Worm (Caenorhabditis elegans) whole organism, dauer: ENCODE data around the gene K08D10.11.

Experiments
- unc-62 ChIP-seq: sonication (generic microtip); optimal IDR thresholded peaks from 2 replicates; lab custom pipeline; 2017; ENCODE audit warnings: missing biosample characterization, missing genetic modification reagents, missing genetic modification characterization

The K08D10.11 gene

DNA sequence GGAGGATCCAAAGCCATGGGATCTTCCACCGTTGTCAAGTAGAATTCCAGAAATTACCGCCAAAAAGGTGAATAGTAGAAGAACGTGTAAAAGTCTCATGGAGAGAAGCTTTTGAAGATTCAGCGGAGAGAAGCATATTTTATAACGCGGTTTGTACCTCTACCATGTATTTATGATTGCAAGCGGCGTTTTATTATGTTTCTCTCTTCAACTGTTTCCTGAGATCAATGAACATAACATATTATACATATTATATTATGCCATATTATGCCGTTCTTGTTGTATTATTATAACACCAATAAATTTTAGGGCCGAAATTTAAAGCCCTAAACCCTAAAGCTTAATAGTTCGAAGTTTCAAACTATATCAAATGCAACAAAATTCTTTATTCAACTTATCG is 45.7 kb downstream of the K08D10.11 start, which contains the start of gene F49F1.18:
TSS of gene F49F1.18 (minus strand) at position 101 of the 400 bp plus-strand sequence.
- TF ChIP-seq unc-62 (GFP tag; lab: Kevin White, UChicago), result no peak

DNA sequence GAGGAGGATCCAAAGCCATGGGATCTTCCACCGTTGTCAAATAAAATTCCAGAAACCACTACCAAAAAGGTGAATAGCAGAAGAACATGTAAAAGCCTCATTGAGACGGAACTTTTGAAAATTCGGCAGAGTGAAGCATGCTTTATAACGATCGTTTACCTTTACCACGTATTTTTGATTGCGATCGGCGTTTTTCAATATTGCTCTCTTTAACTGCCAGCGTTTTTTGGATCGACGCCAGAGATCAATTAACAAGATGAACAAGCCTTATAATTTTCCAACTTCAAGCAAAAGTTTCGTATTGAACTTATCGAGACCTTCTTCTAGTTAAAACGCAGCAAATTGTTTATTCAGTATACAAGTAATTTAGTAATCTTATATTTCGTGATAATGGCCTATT is 47.0 kb downstream of the K08D10.11 start, which contains the start of gene F49F1.10:
TSS of gene F49F1.10 (minus strand) at position 101 of the 400 bp plus-strand sequence.
- TF ChIP-seq unc-62 (GFP tag; lab: Kevin White, UChicago), result no peak

DNA sequence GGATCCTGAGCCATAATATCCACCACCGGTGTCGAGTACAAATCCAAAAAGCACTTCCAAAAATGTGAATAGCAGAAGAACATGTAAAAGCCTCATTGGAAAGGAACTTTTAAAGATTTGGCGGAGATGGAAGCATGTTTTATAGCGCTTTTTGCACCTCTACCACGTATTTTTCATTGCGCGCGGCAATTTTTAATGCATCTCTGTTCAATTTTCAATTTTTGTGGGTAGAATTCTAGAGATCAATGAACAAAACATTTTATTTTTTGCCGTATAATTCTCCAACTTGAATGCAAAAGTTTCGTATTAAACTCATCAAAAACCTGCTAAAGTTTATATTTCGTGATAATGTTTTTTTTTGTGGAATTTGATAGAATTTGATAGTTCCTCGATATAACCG is 48.5 kb downstream of the K08D10.11 start, which contains the start of gene F49F1.9:
TSS of gene F49F1.9 (minus strand) at position 101 of the 400 bp plus-strand sequence.
- no peak for TF ChIP-seq unc-62 (GFP tag; lab: Kevin White, UChicago)

DNA sequence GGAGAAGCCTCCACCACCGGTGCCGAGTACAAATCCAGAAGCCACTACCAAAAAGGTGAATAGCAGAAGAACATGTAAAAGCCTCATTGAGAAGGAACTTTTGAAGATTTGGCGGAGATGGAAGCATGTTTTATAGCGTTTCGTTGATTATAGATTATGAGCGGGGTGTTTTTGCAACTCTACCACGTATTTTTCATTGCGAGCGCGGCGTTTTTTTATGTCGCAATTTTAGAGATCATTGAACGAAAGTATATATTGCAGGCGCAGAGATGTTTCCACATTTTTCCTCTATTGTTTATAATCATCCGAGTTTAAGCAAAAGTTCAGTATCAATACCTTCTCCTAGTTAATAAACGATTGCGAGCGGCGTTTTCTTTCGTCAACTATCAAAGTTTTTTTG is 50.3 kb downstream of the K08D10.11 start, which contains the start of gene F49F1.17:
TSS of gene F49F1.17 (minus strand) at position 101 of the 400 bp plus-strand sequence.
- TF ChIP-seq unc-62 (GFP tag; lab: Kevin White, UChicago), result no peak
